Fruit fly (Drosophila melanogaster) whole organism, embryonic: Measurements from ENCODE around the gene Paics.

Experiments used
- Adf1 ChIP-seq: fragments of 200-800 bp; sonication (Bioruptor generic); IDR thresholded peaks from 2 replicates; pipeline ENCODE4 v1.3.6; 2022; ENCODE audit warnings: missing biosample characterization, missing genetic modification characterization
- B-H2 ChIP-seq: fragments of 200-800 bp; sonication (Bioruptor generic); optimal IDR thresholded peaks from 2 replicates; lab custom pipeline; 2018; ENCODE audit warnings: missing biosample characterization, mild to moderate bottlenecking, missing genetic modification characterization
- CG10565 ChIP-seq: fragments of 200-800 bp; sonication (Bioruptor generic); optimal IDR thresholded peaks from 3 replicates; lab custom pipeline; 2016; ENCODE audit warnings: missing biosample characterization, mild to moderate bottlenecking, missing genetic modification characterization
- CG11247 ChIP-seq: fragments of 200-800 bp; sonication (Bioruptor generic); IDR thresholded peaks from 2 replicates; pipeline ENCODE4 v1.3.6; 2022; ENCODE audit warnings: missing biosample characterization, missing genetic modification characterization
- CG12104 ChIP-seq: fragments of 200-800 bp; sonication (Bioruptor generic); optimal IDR thresholded peaks from 3 replicates; lab custom pipeline; 2016; ENCODE audit warnings: missing biosample characterization, missing genetic modification characterization
- CG12219 ChIP-seq: fragments of 200-800 bp; sonication (Bioruptor generic); optimal IDR thresholded peaks from 3 replicates; lab custom pipeline; 2018; ENCODE audit warnings: missing biosample characterization, mild to moderate bottlenecking, missing genetic modification characterization
- CG15011 ChIP-seq: fragments of 200-800 bp; sonication (Bioruptor generic); optimal IDR thresholded peaks from 3 replicates; lab custom pipeline; 2018; ENCODE audit warnings: missing biosample characterization, mild to moderate bottlenecking, missing genetic modification characterization
- CG15514 ChIP-seq: fragments of 200-800 bp; sonication (Bioruptor generic); optimal IDR thresholded peaks from 3 replicates; lab custom pipeline; 2017; ENCODE audit warnings: missing biosample characterization, missing genetic modification characterization, mild to moderate bottlenecking, moderate library complexity, missing genetic modification reagents
- CG16813 ChIP-seq: fragments of 200-800 bp; sonication (Bioruptor generic); IDR thresholded peaks from 3 replicates; pipeline ENCODE4 v1.3.6; 2022; ENCODE audit warnings: missing biosample characterization, missing genetic modification characterization; ENCODE audit not compliant: partially characterized antibody
- CG16863 ChIP-seq: fragments of 200-800 bp; sonication (Bioruptor generic); optimal IDR thresholded peaks from 3 replicates; lab custom pipeline; 2016; ENCODE audit warnings: missing biosample characterization, missing genetic modification characterization
- CG17328 ChIP-seq: fragments of 200-800 bp; sonication (Bioruptor generic); IDR thresholded peaks from 2 replicates; pipeline ENCODE4 v1.3.6; 2022; ENCODE audit warnings: missing biosample characterization, missing genetic modification characterization
- CG17568 ChIP-seq: fragments of 200-800 bp; sonication (Bioruptor generic); optimal IDR thresholded peaks from 2 replicates; lab custom pipeline; 2018; ENCODE audit warnings: missing biosample characterization, mild to moderate bottlenecking, missing genetic modification characterization, moderate library complexity
- CG1832 ChIP-seq: fragments of 200-800 bp; sonication (Bioruptor generic); optimal IDR thresholded peaks from 2 replicates; lab custom pipeline; 2017; ENCODE audit warnings: missing biosample characterization, mild to moderate bottlenecking, missing genetic modification characterization, inconsistent platforms
- CG30020 ChIP-seq: fragments of 200-800 bp; optimal IDR thresholded peaks from 2 replicates; lab custom pipeline; 2019; ENCODE audit warnings: missing biosample characterization, mild to moderate bottlenecking, missing genetic modification characterization, moderate library complexity
- CG31441 ChIP-seq: fragments of 200-800 bp; sonication (Bioruptor generic); IDR thresholded peaks from 2 replicates; pipeline ENCODE4 v1.3.6; 2022; ENCODE audit warnings: missing biosample characterization, missing genetic modification characterization
- CG33557 ChIP-seq: fragments of 200-800 bp; sonication (Bioruptor generic); optimal IDR thresholded peaks from 2 replicates; lab custom pipeline; 2019; ENCODE audit warnings: missing biosample characterization, mild to moderate bottlenecking, missing genetic modification characterization, moderate library complexity
- CG34376 ChIP-seq: fragments of 200-800 bp; sonication (Bioruptor generic); optimal IDR thresholded peaks from 2 replicates; lab custom pipeline; 2018; ENCODE audit warnings: missing biosample characterization, mild to moderate bottlenecking, missing genetic modification characterization
- CG3838 ChIP-seq: fragments of 200-800 bp; sonication (Bioruptor generic); optimal IDR thresholded peaks from 3 replicates; lab custom pipeline; 2016; ENCODE audit warnings: missing biosample characterization, missing genetic modification characterization
- CG3995 ChIP-seq: fragments of 200-800 bp; sonication (Bioruptor generic); optimal IDR thresholded peaks from 3 replicates; lab custom pipeline; 2016; ENCODE audit warnings: missing biosample characterization, missing genetic modification characterization
- CG4328 ChIP-seq: fragments of 200-800 bp; sonication (Bioruptor generic); optimal IDR thresholded peaks from 3 replicates; lab custom pipeline; 2017; ENCODE audit warnings: missing biosample characterization, missing genetic modification reagents, missing genetic modification characterization
- CG4707 ChIP-seq: fragments of 200-800 bp; sonication (Bioruptor generic); optimal IDR thresholded peaks from 2 replicates; lab custom pipeline; 2018; ENCODE audit warnings: missing biosample characterization, mild to moderate bottlenecking, missing genetic modification characterization, moderate library complexity
- CG5180 ChIP-seq: fragments of 200-800 bp; sonication (Bioruptor generic); optimal IDR thresholded peaks from 3 replicates; lab custom pipeline; 2017; ENCODE audit warnings: missing biosample characterization, missing genetic modification characterization, mild to moderate bottlenecking, moderate library complexity, missing genetic modification reagents
- CG6683 ChIP-seq: fragments of 200-800 bp; sonication (Bioruptor generic); optimal IDR thresholded peaks from 2 replicates; lab custom pipeline; 2017; ENCODE audit warnings: missing biosample characterization, mild to moderate bottlenecking, missing genetic modification characterization, missing genetic modification reagents
- CG9437 ChIP-seq: fragments of 200-800 bp; sonication (Bioruptor generic); optimal IDR thresholded peaks from 2 replicates; lab custom pipeline; 2018; ENCODE audit warnings: missing biosample characterization, mild to moderate bottlenecking, missing genetic modification characterization
- CTCF ChIP-seq: fragments of 200-800 bp; sonication (Bioruptor generic); optimal IDR thresholded peaks from 2 replicates; lab custom pipeline; 2017; ENCODE audit warnings: missing biosample characterization, mild to moderate bottlenecking, missing genetic modification characterization, moderate library complexity
- Drgx ChIP-seq: fragments of 200-800 bp; sonication (Bioruptor generic); IDR thresholded peaks from 2 replicates; pipeline ENCODE4 v1.3.6; 2022; ENCODE audit warnings: missing biosample characterization, missing genetic modification characterization
- Eip74EF ChIP-seq, 2 experiments: fragments of 200-800 bp in 1 of 2; fragments of >200 bp in 1 of 2; sonication (Bioruptor generic) in 1 of 2; optimal IDR thresholded peaks; 2 replicates each; lab custom pipeline; 2017 to 2019; ENCODE audit warnings: missing biosample characterization in 2 of 2, missing genetic modification characterization in 2 of 2, mild to moderate bottlenecking in 1 of 2, moderate library complexity in 1 of 2
- HHEX ChIP-seq: fragments of 200-800 bp; sonication (Bioruptor generic); optimal IDR thresholded peaks from 3 replicates; lab custom pipeline; 2017; ENCODE audit warnings: missing biosample characterization, mild to moderate bottlenecking, missing genetic modification characterization, missing genetic modification reagents
- Meics ChIP-seq: fragments of 200-800 bp; sonication (Bioruptor generic); optimal IDR thresholded peaks from 2 replicates; lab custom pipeline; 2017; ENCODE audit warnings: missing biosample characterization, mild to moderate bottlenecking, missing genetic modification characterization
- Nf-YB ChIP-seq: fragments of 200-800 bp; sonication (Bioruptor generic); optimal IDR thresholded peaks from 3 replicates; lab custom pipeline; 2019; ENCODE audit warnings: missing biosample characterization, mild to moderate bottlenecking, missing genetic modification characterization, moderate library complexity
- Opbp ChIP-seq: fragments of 200-800 bp; sonication (Bioruptor generic); IDR thresholded peaks from 3 replicates; pipeline ENCODE4 v1.3.6; 2022; ENCODE audit warnings: missing biosample characterization, missing genetic modification characterization; ENCODE audit not compliant: partially characterized antibody
- Sin3A ChIP-seq: fragments of >200 bp; optimal IDR thresholded peaks from 2 replicates; lab custom pipeline; 2018
- Xbp1 ChIP-seq: fragments of 200-800 bp; sonication (Bioruptor generic); optimal IDR thresholded peaks from 3 replicates; lab custom pipeline; 2016; ENCODE audit warnings: missing biosample characterization, mild to moderate bottlenecking, missing genetic modification characterization
- chn ChIP-seq: fragments of 200-800 bp; sonication (Bioruptor generic); optimal IDR thresholded peaks from 2 replicates; lab custom pipeline; 2016; ENCODE audit warnings: missing biosample characterization, missing genetic modification characterization
- crc ChIP-seq: fragments of 200-800 bp; sonication (Bioruptor generic); optimal IDR thresholded peaks from 2 replicates; lab custom pipeline; 2016; ENCODE audit warnings: missing biosample characterization, missing genetic modification characterization
- da ChIP-seq: fragments of 200-800 bp; sonication (Bioruptor generic); optimal IDR thresholded peaks from 2 replicates; lab custom pipeline; 2016; ENCODE audit warnings: missing biosample characterization, missing genetic modification characterization
- dpn ChIP-seq, 2 experiments: fragments of 200-800 bp; sonication (Bioruptor generic); optimal IDR thresholded peaks; 3 replicates each; lab custom pipeline; 2016; ENCODE audit warnings: missing biosample characterization in 2 of 2, missing genetic modification characterization in 2 of 2
- gem ChIP-seq: fragments of 200-800 bp; sonication (Bioruptor generic); optimal IDR thresholded peaks from 2 replicates; lab custom pipeline; 2019; ENCODE audit warnings: missing biosample characterization, mild to moderate bottlenecking, missing genetic modification characterization, moderate library complexity
- gfzf ChIP-seq: fragments of 200-800 bp; sonication (Bioruptor generic); optimal IDR thresholded peaks from 2 replicates; lab custom pipeline; 2016; ENCODE audit warnings: missing biosample characterization, mild to moderate bottlenecking, missing genetic modification characterization, moderate library complexity
- jumu ChIP-seq: fragments of 200-800 bp; sonication (Bioruptor generic); optimal IDR thresholded peaks from 3 replicates; lab custom pipeline; 2016; ENCODE audit warnings: missing biosample characterization, missing genetic modification characterization
- kah ChIP-seq: fragments of 200-800 bp; sonication (Bioruptor generic); optimal IDR thresholded peaks from 2 replicates; lab custom pipeline; 2018; ENCODE audit warnings: missing biosample characterization, mild to moderate bottlenecking, missing genetic modification characterization
- lab ChIP-seq: fragments of 200-800 bp; sonication (Bioruptor generic); optimal IDR thresholded peaks from 3 replicates; lab custom pipeline; 2017; ENCODE audit warnings: missing biosample characterization, missing genetic modification characterization, mild to moderate bottlenecking, moderate library complexity, missing genetic modification reagents
- lov ChIP-seq, 2 experiments: fragments of 200-800 bp in 1 of 2; fragments of >200 bp in 1 of 2; sonication (Bioruptor generic) in 1 of 2; IDR thresholded peaks in 1 of 2; optimal IDR thresholded peaks in 1 of 2; 2 replicates in 1 of 2; 3 replicates in 1 of 2; pipeline versions ENCODE4 v1.3.6 to Lab custom; 2017 to 2022; ENCODE audit warnings: missing biosample characterization in 1 of 2, missing genetic modification characterization in 1 of 2
- pho ChIP-seq: fragments of 200-800 bp; sonication (Bioruptor generic); optimal IDR thresholded peaks from 2 replicates; lab custom pipeline; 2016; ENCODE audit warnings: missing biosample characterization, missing genetic modification characterization
- pnt ChIP-seq: fragments of 200-800 bp; sonication (Bioruptor generic); optimal IDR thresholded peaks from 3 replicates; lab custom pipeline; 2016; ENCODE audit warnings: missing biosample characterization, missing genetic modification characterization
- sens ChIP-seq: fragments of 200-800 bp; sonication (Bioruptor generic); peaks from one replicate; lab custom pipeline; 2016; ENCODE audit warnings: missing biosample characterization, missing genetic modification characterization
- seq ChIP-seq: fragments of 200-800 bp; sonication (Bioruptor generic); IDR thresholded peaks from 2 replicates; pipeline ENCODE4 v1.3.6; 2022; ENCODE audit warnings: missing biosample characterization, missing genetic modification characterization
- ssp ChIP-seq: fragments of 200-800 bp; sonication (Bioruptor generic); IDR thresholded peaks from 2 replicates; pipeline ENCODE4 v1.3.6; 2022; ENCODE audit warnings: missing biosample characterization, missing genetic modification characterization
- tap ChIP-seq: fragments of 200-800 bp; optimal IDR thresholded peaks from 3 replicates; lab custom pipeline; 2019; ENCODE audit warnings: missing biosample characterization, mild to moderate bottlenecking, missing genetic modification characterization, moderate library complexity
- tin ChIP-seq: fragments of 200-800 bp; sonication (Bioruptor generic); optimal IDR thresholded peaks from 3 replicates; lab custom pipeline; 2016; ENCODE audit warnings: missing biosample characterization, missing genetic modification characterization

Paics gene

dm6 chrX:12749891-12750581 lies 10.4 kb downstream of the Paics start (continued):
- TF ChIP-seq da (GFP tag; lab: Kevin White, UChicago): no peak
- no peak for TF ChIP-seq tin (GFP tag; lab: Kevin White, UChicago)
- TF ChIP-seq gfzf (GFP tag; lab: Kevin White, UChicago): no peak
- TF ChIP-seq kah: peak; percentile 38
- TF ChIP-seq CG30020 (tag; lab: Kevin White, UChicago): no peak
- TF ChIP-seq pnt: no peak
- TF ChIP-seq CG15514 (GFP tag; lab: Kevin White, UChicago): no peak
- TF ChIP-seq CG4707 (GFP tag; lab: Kevin White, UChicago): no peak
- no peak for TF ChIP-seq B-H2
- 0 out of 2 replicates have a peak, but pooled peaks have one; percentile 12 for TF ChIP-seq CG11247 (GFP tag; lab: Robert Waterston, UW)
- no peak for TF ChIP-seq lov (optimal IDR thresholded peaks at IDR 0.05; lab: Kevin White, UChicago)
- TF ChIP-seq lov (GFP tag; IDR thresholded peaks at IDR 0.05; lab: Robert Waterston, UW): no peak
- TF ChIP-seq Eip74EF (GFP tag; optimal IDR thresholded peaks at IDR 0.05; lab: Kevin White, UChicago): no peak
- peak; percentile 29 for TF ChIP-seq HHEX
- TF ChIP-seq dpn (GFP tag; optimal IDR thresholded peaks at IDR 0.05; lab: Kevin White, UChicago): no peak
- no peak for TF ChIP-seq CG34376
- TF ChIP-seq CG3838 (GFP tag; lab: Kevin White, UChicago): no peak
- no peak for TF ChIP-seq CG3995 (GFP tag; lab: Kevin White, UChicago)
- peak; percentile 41 for TF ChIP-seq CG5180 (GFP tag; lab: Kevin White, UChicago)
- TF ChIP-seq jumu (GFP tag; lab: Kevin White, UChicago): no peak
- TF ChIP-seq CG33557: no peak
- no peak for TF ChIP-seq CG12219 (GFP tag; lab: Kevin White, UChicago)
- peak; percentile 70 for TF ChIP-seq Adf1 (GFP tag; lab: Robert Waterston, UW)
- TF ChIP-seq lab: no peak
- no peak for TF ChIP-seq Xbp1 (GFP tag; lab: Kevin White, UChicago)
- TF ChIP-seq CG31441 (GFP tag; lab: Robert Waterston, UW): no peak
- TF ChIP-seq crc (GFP tag; lab: Kevin White, UChicago): no peak
- no peak for TF ChIP-seq CG9437 (GFP tag; lab: Kevin White, UChicago)
- TF ChIP-seq CG6683 (GFP tag; lab: Kevin White, UChicago): no peak
- TF ChIP-seq CG1832 (GFP tag; lab: Kevin White, UChicago): peak; percentile 31
- TF ChIP-seq sens (GFP tag; lab: Kevin White, UChicago): no peak
- TF ChIP-seq Drgx (GFP tag; lab: Robert Waterston, UW): peak; percentile 53
- TF ChIP-seq gem (tag; lab: Kevin White, UChicago): peak; percentile 2
- no peak for TF ChIP-seq CG16813 (GFP tag; lab: Robert Waterston, UW)
- TF ChIP-seq CG10565 (GFP tag; lab: Kevin White, UChicago): no peak
- TF ChIP-seq CG17568 (GFP tag; lab: Kevin White, UChicago): no peak
- no peak for TF ChIP-seq chn (GFP tag; lab: Kevin White, UChicago)
- TF ChIP-seq Nf-YB (GFP tag; lab: Kevin White, UChicago): no peak
- TF ChIP-seq CG16863: no peak
- no peak for TF ChIP-seq seq
- no peak for TF ChIP-seq Meics (GFP tag; lab: Kevin White, UChicago)
- no peak for TF ChIP-seq tap
- TF ChIP-seq ssp (GFP tag; lab: Robert Waterston, UW): no peak
- TF ChIP-seq pho (GFP tag; lab: Kevin White, UChicago): no peak
- TF ChIP-seq CG17328 (GFP tag; lab: Robert Waterston, UW): no peak
- TF ChIP-seq CG4328: no peak
- peak; percentile 6 for TF ChIP-seq CG12104
- no peak for TF ChIP-seq CG15011 (GFP tag; lab: Kevin White, UChicago)
- no peak for TF ChIP-seq CTCF (GFP tag; lab: Kevin White, UChicago)
- TF ChIP-seq Sin3A (lab: Kevin White, UChicago): no peak
- no peak for TF ChIP-seq Opbp (GFP tag; lab: Robert Waterston, UW)
